Worm (Caenorhabditis elegans): ENCODE data around the gene gldi-4.

Gene gldi-4

DNA sequence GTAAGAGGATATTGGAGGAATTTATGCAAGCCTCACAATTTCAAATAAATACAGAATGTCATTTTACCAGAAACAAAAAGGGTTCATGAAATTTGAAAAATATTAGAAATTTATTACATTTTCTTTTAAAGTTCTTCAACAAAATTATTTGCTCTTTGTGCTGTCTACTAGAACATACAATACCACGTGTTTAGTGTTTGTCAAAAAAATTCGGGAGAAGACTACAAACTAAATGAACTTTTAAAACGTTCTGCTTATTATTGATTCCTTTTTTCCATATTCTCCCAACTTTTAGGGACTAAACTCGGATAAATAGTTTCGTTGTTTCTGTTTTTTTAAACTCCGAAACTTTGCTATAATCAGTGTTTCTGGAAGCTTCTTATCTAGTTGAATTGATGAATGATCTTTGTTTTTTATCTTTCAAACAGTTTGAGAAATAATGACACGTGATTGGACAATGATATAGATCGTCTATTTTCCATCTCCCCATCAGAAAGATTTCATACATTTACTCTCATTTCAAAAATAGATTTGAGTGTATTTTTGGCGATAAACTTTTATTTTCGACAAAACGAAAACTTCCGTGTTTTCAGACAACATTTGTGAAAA is 31.3 kb downstream of the gldi-4 start:
- TF ChIP-seq C38D4.7 (GFP tag; optimal IDR thresholded peaks at IDR 0.05) (no peak), npax-4 (tag; optimal IDR thresholded peaks at IDR 0.05) (no peak), tbx-7 (tag; optimal IDR thresholded peaks at IDR 0.05) (no peak), unc-3 (GFP tag; conservative IDR thresholded peaks at IDR 0.05) (no peak), unc-3 (tag; optimal IDR thresholded peaks at IDR 0.05) (no peak), madf-2 (tag; optimal IDR thresholded peaks at IDR 0.05) (no peak), lim-6 (tag; optimal IDR thresholded peaks at IDR 0.05) (no peak), odd-2 (tag; optimal IDR thresholded peaks at IDR 0.05) (no peak), rnt-1 (tag; optimal IDR thresholded peaks at IDR 0.05) (no peak), mec-3 (tag; optimal IDR thresholded peaks at IDR 0.05; ENCODE audit: borderline replicate concordance) (no peak), che-1 (tag; optimal IDR thresholded peaks at IDR 0.05) (no peak), ceh-24 (tag; optimal IDR thresholded peaks at IDR 0.05) (no peak), C08G9.2 (tag; optimal IDR thresholded peaks at IDR 0.05) (no peak), syd-9 (tag; optimal IDR thresholded peaks at IDR 0.05) (no peak), hlh-15 (tag; optimal IDR thresholded peaks at IDR 0.05) (no peak), unc-42 (tag; optimal IDR thresholded peaks at IDR 0.05) (no peak)

DNA sequence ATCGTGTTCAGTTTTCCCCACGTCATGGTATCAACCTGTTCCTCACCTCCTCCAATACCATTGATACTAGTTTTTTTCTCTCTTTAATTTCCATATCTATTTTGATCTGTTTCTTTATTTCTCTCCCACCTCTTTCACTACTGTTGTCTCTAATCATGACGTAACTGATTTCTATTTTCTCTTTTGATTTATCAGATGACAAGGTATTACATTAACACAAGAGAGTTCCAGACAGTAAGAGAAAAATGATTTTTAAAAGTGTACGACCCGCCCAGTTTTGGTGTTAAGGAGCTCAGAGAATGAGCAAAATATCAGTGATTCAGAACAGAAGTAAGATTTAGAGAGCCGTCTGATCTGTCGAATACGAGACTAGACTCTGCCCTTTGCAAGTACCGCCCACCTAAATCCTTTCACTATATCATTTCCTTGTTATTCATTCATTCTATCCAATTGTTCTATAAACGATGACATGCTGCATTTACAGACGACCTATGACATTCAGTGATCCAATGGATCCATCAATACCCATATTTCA is 32.3 kb downstream of the gldi-4 start, which contains the start of gene nhr-105:
Gene nhr-105 (plus strand): TSS at position 485 of the 535 bp plus-strand sequence.
- TF ChIP-seq ceh-14 (tag; optimal IDR thresholded peaks at IDR 0.05) (no peak), pros-1 (tag; optimal IDR thresholded peaks at IDR 0.05) (no peak), ceh-22 (tag; optimal IDR thresholded peaks at IDR 0.05) (no peak), mec-3 (tag; optimal IDR thresholded peaks at IDR 0.05; ENCODE audit: borderline replicate concordance) (no peak), ceh-2 (tag; optimal IDR thresholded peaks at IDR 0.05) (no peak), sdc-2 (tag; optimal IDR thresholded peaks at IDR 0.05) (no peak), hlh-15 (tag; optimal IDR thresholded peaks at IDR 0.05) (no peak), lin-11 (tag; optimal IDR thresholded peaks at IDR 0.05) (no peak), tbx-7 (tag; optimal IDR thresholded peaks at IDR 0.05) (no peak), ref-2 (tag; optimal IDR thresholded peaks at IDR 0.05) (no peak), pax-1 (tag; optimal IDR thresholded peaks at IDR 0.05) (no peak), zip-5 (tag; optimal IDR thresholded peaks at IDR 0.05) (no peak), ttx-3 (tag; optimal IDR thresholded peaks at IDR 0.05) (no peak), Y22D7AL.16 (tag; optimal IDR thresholded peaks at IDR 0.05) (no peak), ceh-31 (tag; optimal IDR thresholded peaks at IDR 0.05) (no peak), ceh-19 (GFP tag; optimal IDR thresholded peaks at IDR 0.05) (no peak), elt-2 (tag; optimal IDR thresholded peaks at IDR 0.05) (no peak), ceh-34 (tag; optimal IDR thresholded peaks at IDR 0.05) (no peak)

DNA sequence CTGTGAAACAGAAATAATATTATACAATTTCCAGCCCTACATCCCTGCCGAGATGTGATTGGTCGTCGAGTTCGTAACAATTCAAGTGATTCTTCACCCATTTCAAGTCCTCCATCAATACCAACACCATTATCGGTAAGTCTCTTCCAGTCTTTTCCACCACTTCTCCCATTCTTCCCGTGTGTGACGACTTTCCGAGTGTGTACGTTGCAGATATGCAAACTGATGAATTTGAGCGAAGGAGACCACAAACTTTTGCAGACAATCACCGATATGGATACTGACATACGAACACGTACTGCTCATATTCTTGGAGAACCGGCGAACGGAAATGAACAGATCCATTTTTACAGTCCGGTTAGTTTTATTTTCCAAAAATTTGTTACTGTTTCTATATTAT is 34.1 kb downstream of the gldi-4 start:
- TF ChIP-seq dmd-4 (tag; optimal IDR thresholded peaks at IDR 0.05; ENCODE audit: borderline replicate concordance) = no peak
- TF ChIP-seq ceh-31 (tag; optimal IDR thresholded peaks at IDR 0.05) = no peak
- no peak for TF ChIP-seq ttx-3 (tag; optimal IDR thresholded peaks at IDR 0.05)
- TF ChIP-seq nhr-11 (tag; optimal IDR thresholded peaks at IDR 0.05) = no peak
- no peak for TF ChIP-seq unc-42 (tag; optimal IDR thresholded peaks at IDR 0.05)
- TF ChIP-seq ceh-45 (GFP tag; IDR thresholded peaks at IDR 0.05) = no peak

DNA sequence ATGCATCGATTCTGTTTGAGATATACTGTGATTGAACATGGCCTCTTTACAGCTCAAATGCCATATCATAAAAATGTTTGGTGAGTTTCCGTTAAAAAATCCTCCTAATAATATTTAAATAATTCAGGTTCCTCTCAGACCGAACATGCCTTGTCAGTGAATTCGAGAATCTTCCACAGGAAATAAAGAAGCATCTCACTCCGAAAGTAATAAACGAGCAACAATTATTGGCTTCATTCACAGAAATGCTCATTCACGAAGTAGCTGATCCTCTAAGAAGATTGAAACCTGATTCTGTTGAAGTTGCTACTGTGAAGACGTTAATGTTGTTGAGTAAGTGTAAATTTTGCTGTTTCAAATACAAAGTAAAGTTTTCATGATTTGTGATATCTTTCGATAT is 34.7 kb downstream of the gldi-4 start:
- no peak for TF ChIP-seq nfya-1 (tag; optimal IDR thresholded peaks at IDR 0.05)
- TF ChIP-seq nhr-232 (tag; optimal IDR thresholded peaks at IDR 0.05) = no peak
- TF ChIP-seq ceh-18 (tag; optimal IDR thresholded peaks at IDR 0.05) = no peak
- no peak for TF ChIP-seq elt-4 (tag; optimal IDR thresholded peaks at IDR 0.05)
- no peak for TF ChIP-seq pqm-1 (tag; optimal IDR thresholded peaks at IDR 0.05)
- no peak for TF ChIP-seq unc-3 (GFP tag; conservative IDR thresholded peaks at IDR 0.05)
- no peak for TF ChIP-seq unc-3 (tag; optimal IDR thresholded peaks at IDR 0.05)
- no peak for TF ChIP-seq ceh-22 (tag; optimal IDR thresholded peaks at IDR 0.05)
